Fruit fly (Drosophila melanogaster): ENCODE results near the gene CG12105.

Gene CG12105

DNA sequence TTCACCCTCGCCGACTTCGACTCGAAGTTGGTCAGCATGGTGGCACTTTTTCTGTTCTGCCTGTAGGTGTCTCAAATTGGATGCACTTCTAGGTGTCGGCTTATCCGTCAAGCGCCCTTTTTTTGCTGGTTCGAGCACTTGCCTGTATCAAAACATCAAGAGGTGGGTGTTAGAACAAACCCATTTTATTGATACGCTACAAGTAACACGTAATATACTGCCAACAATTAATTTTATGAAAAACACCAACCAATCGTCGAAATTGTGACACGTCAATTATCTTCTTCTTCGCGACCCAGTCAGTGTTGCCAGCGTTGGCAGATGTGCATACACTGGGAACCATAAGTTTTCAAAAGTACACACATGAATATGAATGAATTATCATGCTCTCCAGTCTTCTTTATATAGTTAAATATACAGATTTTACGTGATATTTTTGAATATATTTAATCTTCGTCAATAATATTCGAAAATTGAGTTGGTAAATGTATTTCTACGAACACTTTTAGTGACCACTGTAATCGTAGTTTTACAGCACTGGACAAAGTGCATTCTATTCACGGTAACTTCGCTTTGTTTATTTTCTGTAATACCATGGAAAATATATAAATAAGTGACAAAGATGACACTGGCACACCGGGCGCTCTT lies 29.4 kb upstream of the CG12105 start, which contains the start of the genes alphaCOP and CG13919 (continued):
- TF ChIP-seq zfh1 (GFP tag; IDR thresholded peaks at IDR 0.05) (peak; percentile 97), nmo (GFP tag; optimal IDR thresholded peaks at IDR 0.05) (peak; percentile 98), CG12104 (GFP tag; optimal IDR thresholded peaks at IDR 0.05) (peak; percentile 95), HLH4C (GFP tag; IDR thresholded peaks at IDR 0.05; ENCODE audit: partially characterized antibody) (no peak), CG10267 (tag; optimal IDR thresholded peaks at IDR 0.05) (peak; percentile 100), CG18619 (GFP tag; optimal IDR thresholded peaks at IDR 0.05) (peak; percentile 94), Bteb2 (GFP tag; optimal IDR thresholded peaks at IDR 0.05) (peak; percentile 94), CG2712 (tag; optimal IDR thresholded peaks at IDR 0.05) (peak; percentile 99), lbe (GFP tag; optimal IDR thresholded peaks at IDR 0.05) (peak; percentile 96), CG10321 (GFP tag; IDR thresholded peaks at IDR 0.05) (peak; percentile 83), Ets65A (GFP tag) (peak; percentile 99), lov (optimal IDR thresholded peaks at IDR 0.05) (no peak), lov (GFP tag; IDR thresholded peaks at IDR 0.05) (peak; percentile 96), CG4854 (GFP tag; optimal IDR thresholded peaks at IDR 0.05) (peak; percentile 94), CG3407 (GFP tag; optimal IDR thresholded peaks at IDR 0.05) (peak; percentile 92), Dbx (GFP tag; IDR thresholded peaks at IDR 0.05) (peak; percentile 93), CG15269 (tag; optimal IDR thresholded peaks at IDR 0.05) (peak; percentile 97), CG2116 (GFP tag; optimal IDR thresholded peaks at IDR 0.05) (peak; percentile 86), CG1792 (GFP tag; optimal IDR thresholded peaks at IDR 0.05) (peak; percentile 75), nom (GFP tag; optimal IDR thresholded peaks at IDR 0.05) (peak; percentile 92), cg (GFP tag; optimal IDR thresholded peaks at IDR 0.05) (no peak), HmgZ (tag; optimal IDR thresholded peaks at IDR 0.05) (peak; percentile 98), CG15514 (GFP tag; optimal IDR thresholded peaks at IDR 0.05) (peak; percentile 90), lab (GFP tag; optimal IDR thresholded peaks at IDR 0.05) (peak; percentile 95), Mrtf (GFP tag; IDR thresholded peaks at IDR 0.05) (peak; percentile 95), vnd (GFP tag; IDR thresholded peaks at IDR 0.05; ENCODE audit: partially characterized antibody) (no peak), CG14710 (tag; optimal IDR thresholded peaks at IDR 0.05) (peak; percentile 99), shn (GFP tag; optimal IDR thresholded peaks at IDR 0.05) (peak; percentile 84), NC2β (GFP tag; optimal IDR thresholded peaks at IDR 0.05) (peak; percentile 88), kni (GFP tag; optimal IDR thresholded peaks at IDR 0.05) (peak; percentile 67), CG17328 (GFP tag; IDR thresholded peaks at IDR 0.05) (peak; percentile 98), CG13287 (GFP tag; IDR thresholded peaks at IDR 0.05; ENCODE audit: partially characterized antibody) (peak; percentile 54; the same call in 1 of the 2 replicates), HLHmδ (GFP tag; optimal IDR thresholded peaks at IDR 0.05) (no peak), pho (GFP tag; optimal IDR thresholded peaks at IDR 0.05) (peak; percentile 93), Deaf1 (tag; optimal IDR thresholded peaks at IDR 0.05) (peak; percentile 77), crc (GFP tag; optimal IDR thresholded peaks at IDR 0.05) (peak; percentile 85), chif (GFP tag; optimal IDR thresholded peaks at IDR 0.05) (peak; percentile 91 to 96), tgo (GFP tag; IDR thresholded peaks at IDR 0.05) (peak; percentile 97), CG13624 (GFP tag; optimal IDR thresholded peaks at IDR 0.05) (peak; percentile 97), chinmo (GFP tag; IDR thresholded peaks at IDR 0.05; ENCODE audit: partially characterized antibody) (no peak), CG5180 (GFP tag; optimal IDR thresholded peaks at IDR 0.05) (peak; percentile 71), CG4404 (GFP tag; IDR thresholded peaks at IDR 0.05) (peak; percentile 94), onecut (GFP tag; IDR thresholded peaks at IDR 0.05) (peak; percentile 82; the same call in 1 of the 2 replicates), Xrp1 (GFP tag; IDR thresholded peaks at IDR 0.05) (peak; percentile 98), repo (GFP tag; optimal IDR thresholded peaks at IDR 0.05) (peak; percentile 89), CG5245 (GFP tag; optimal IDR thresholded peaks at IDR 0.05) (peak; percentile 91), Atf3 (GFP tag; optimal IDR thresholded peaks at IDR 0.05) (peak; percentile 85), bowl (GFP tag; IDR thresholded peaks at IDR 0.05) (peak; percentile 94), CG6683 (GFP tag; optimal IDR thresholded peaks at IDR 0.05) (peak; percentile 82)
